Fruit fly (Drosophila melanogaster): ENCODE measurements around the gene CG3226.
A peak's percentile ranks its signal among the peaks of the same experiment; 100 is the strongest.

Gene CG3226

DNA sequence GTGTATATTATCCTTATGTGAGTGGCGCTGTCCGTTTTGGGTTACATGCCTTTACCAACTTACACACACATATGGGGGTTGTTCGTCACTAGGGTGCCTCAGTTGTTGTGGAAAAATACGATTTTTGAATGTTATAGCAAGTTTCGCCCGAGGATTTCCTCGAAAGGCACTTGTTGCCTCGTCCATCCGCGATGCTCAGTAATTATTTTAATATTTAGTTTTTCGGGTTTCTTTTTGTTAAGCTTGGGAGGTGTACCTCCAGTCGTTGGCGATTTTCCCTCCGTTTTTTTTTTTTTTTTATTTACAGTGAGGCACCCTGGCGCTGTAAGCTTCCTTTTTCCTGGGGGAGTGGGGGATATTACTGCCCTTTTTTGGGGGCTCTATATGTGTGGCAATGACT lies 42.4 kb upstream of the CG3226 start (continued):
- TF ChIP-seq CG13296 (GFP tag; optimal IDR thresholded peaks at IDR 0.05) (peak; percentile 82), CG2889 (GFP tag; IDR thresholded peaks at IDR 0.05) (0 out of 3 replicates have a peak, but pooled peaks have one; percentile 7), pita (GFP tag; optimal IDR thresholded peaks at IDR 0.05) (no peak), CG16815 (GFP tag; optimal IDR thresholded peaks at IDR 0.05) (peak; percentile 28), maf-S (GFP tag; optimal IDR thresholded peaks at IDR 0.05) (no peak), CkIIα-i1 (GFP tag; IDR thresholded peaks at IDR 0.05) (no peak), Dip3 (GFP tag; optimal IDR thresholded peaks at IDR 0.05) (peak; percentile 37), nerfin-2 (GFP tag; IDR thresholded peaks at IDR 0.05; ENCODE audit: partially characterized antibody) (no peak), Fer2 (tag; optimal IDR thresholded peaks at IDR 0.05) (peak; percentile 50), en (GFP tag; optimal IDR thresholded peaks at IDR 0.05) (peak; percentile 9), CG8765 (GFP tag; IDR thresholded peaks at IDR 0.05) (0 out of 2 replicates have a peak, but pooled peaks have one; percentile 16), dpn (GFP tag; optimal IDR thresholded peaks at IDR 0.05) (peak; percentile 54 to 61), CG7987 (GFP tag; optimal IDR thresholded peaks at IDR 0.05) (no peak), CG8944 (GFP tag; optimal IDR thresholded peaks at IDR 0.05) (no peak), row (GFP tag; IDR thresholded peaks at IDR 0.05) (peak; percentile 85), emc (GFP tag; optimal IDR thresholded peaks at IDR 0.05) (no peak), lab (GFP tag; optimal IDR thresholded peaks at IDR 0.05) (peak; percentile 89), CG18011 (GFP tag; optimal IDR thresholded peaks at IDR 0.05) (peak; percentile 46), CG3838 (GFP tag; optimal IDR thresholded peaks at IDR 0.05) (no peak), ham (GFP tag; IDR thresholded peaks at IDR 0.05) (no peak), psq (GFP tag; optimal IDR thresholded peaks at IDR 0.05) (peak; percentile 4), CG31224 (GFP tag; IDR thresholded peaks at IDR 0.05) (no peak), gt (GFP tag; IDR thresholded peaks at IDR 0.05) (no peak; the same call in 1 of the 2 replicates), zf30C (GFP tag; optimal IDR thresholded peaks at IDR 0.05) (no peak), ewg (GFP tag; optimal IDR thresholded peaks at IDR 0.05) (peak; percentile 50), grn (GFP tag; optimal IDR thresholded peaks at IDR 0.05) (no peak), Lpt (GFP tag; optimal IDR thresholded peaks at IDR 0.05) (no peak), CG30403 (GFP tag; optimal IDR thresholded peaks at IDR 0.05) (peak; percentile 67), CG5953 (GFP tag; IDR thresholded peaks at IDR 0.05) (peak; percentile 42; the same call in 1 of the 2 replicates), lov (optimal IDR thresholded peaks at IDR 0.05) (no peak), lov (GFP tag; IDR thresholded peaks at IDR 0.05) (0 out of 3 replicates have a peak, but pooled peaks have one; percentile 41), Ets65A (GFP tag) (peak; percentile 89), CG16863 (GFP tag; optimal IDR thresholded peaks at IDR 0.05) (peak; percentile 62), CG2712 (tag; optimal IDR thresholded peaks at IDR 0.05) (peak; percentile 70), HmgD (GFP tag; optimal IDR thresholded peaks at IDR 0.05) (peak; percentile 30), E2f2 (GFP tag; IDR thresholded peaks at IDR 0.05) (peak; percentile 56; the same call in 1 of the 2 replicates), CG2129 (GFP tag; IDR thresholded peaks at IDR 0.05; ENCODE audit: partially characterized antibody) (no peak), seq (GFP tag; IDR thresholded peaks at IDR 0.05) (peak; percentile 75), caup (GFP tag; optimal IDR thresholded peaks at IDR 0.05; ENCODE audit: severe bottlenecking) (peak; percentile 67), bsh (GFP tag; optimal IDR thresholded peaks at IDR 0.05) (peak; percentile 61 to 74), Meics (GFP tag; optimal IDR thresholded peaks at IDR 0.05) (peak; percentile 84), CG18764 (GFP tag; optimal IDR thresholded peaks at IDR 0.05) (peak; percentile 8), eve (GFP tag; optimal IDR thresholded peaks at IDR 0.05) (no peak), pros (GFP tag; optimal IDR thresholded peaks at IDR 0.05) (peak; percentile 33), fru (optimal IDR thresholded peaks at IDR 0.05) (no peak), ab (GFP tag; optimal IDR thresholded peaks at IDR 0.05) (no peak), rib (GFP tag; IDR thresholded peaks at IDR 0.05) (0 out of 2 replicates have a peak, but pooled peaks have one; percentile 38), hbn (GFP tag; IDR thresholded peaks at IDR 0.05; ENCODE audit: partially characterized antibody) (no peak), Trl (optimal IDR thresholded peaks at IDR 0.05) (no peak), Trl (GFP tag; optimal IDR thresholded peaks at IDR 0.05) (peak; percentile 28), Usf (GFP tag; optimal IDR thresholded peaks at IDR 0.05) (no peak), CG17186 (GFP tag; optimal IDR thresholded peaks at IDR 0.05) (no peak)

Measured in whole organism, embryonic.